Fruit fly (Drosophila melanogaster) whole organism, pupa: ENCODE data around the gene CG6592.

Experiments used
- CG12605 ChIP-seq: fragments of 200-800 bp; sonication (Bioruptor generic); IDR thresholded peaks from 2 replicates; pipeline ENCODE4 v1.3.6; 2022; ENCODE audit warnings: missing biosample characterization, missing genetic modification characterization
- CG32121 ChIP-seq: fragments of 200-800 bp; sonication (Bioruptor generic); IDR thresholded peaks from 2 replicates; pipeline ENCODE4 v1.3.6; 2022; ENCODE audit warnings: missing biosample characterization, missing genetic modification characterization
- CG34367 ChIP-seq: fragments of 200-800 bp; sonication (Bioruptor generic); optimal IDR thresholded peaks from 2 replicates; lab custom pipeline; 2018; ENCODE audit warnings: missing biosample characterization, mild to moderate bottlenecking, missing genetic modification characterization
- Snoo ChIP-seq: fragments of 200-800 bp; sonication (Bioruptor generic); optimal IDR thresholded peaks from 3 replicates; lab custom pipeline; 2017; ENCODE audit warnings: missing biosample characterization, mild to moderate bottlenecking, missing genetic modification characterization, inconsistent platforms
- gl ChIP-seq: fragments of 200-800 bp; sonication (Bioruptor generic); optimal IDR thresholded peaks from 2 replicates; lab custom pipeline; 2018; ENCODE audit warnings: missing biosample characterization, mild to moderate bottlenecking, missing genetic modification characterization

DNA sequence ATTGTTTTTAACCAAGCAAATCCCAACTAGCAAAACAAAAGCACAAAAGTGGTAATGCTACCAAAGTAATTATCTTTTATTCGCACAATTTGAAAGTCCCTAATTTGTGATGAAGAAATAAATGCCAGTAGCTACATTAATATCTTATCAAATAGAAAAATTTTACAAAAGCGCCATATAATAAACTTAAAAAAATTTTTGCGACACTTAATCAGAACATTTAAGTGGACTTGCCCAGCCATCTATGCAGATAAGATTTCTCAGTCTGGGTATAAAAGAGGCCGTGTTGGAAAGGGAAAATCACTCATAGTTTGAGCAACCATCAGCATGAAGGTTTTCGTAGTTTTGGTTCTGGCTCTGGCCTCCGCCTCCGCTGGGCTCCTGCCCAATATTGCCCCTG lies 24.5 kb upstream of the CG6592 start, which contains the start of gene yip7:
- TF ChIP-seq CG34367 (tag; lab: Kevin White, UChicago): no peak
- no peak for TF ChIP-seq CG32121 (GFP tag; lab: Robert Waterston, UW)
- TF ChIP-seq Snoo (tag; lab: Kevin White, UChicago): no peak
- TF ChIP-seq CG12605 (GFP tag; lab: Robert Waterston, UW): no peak
- no peak for TF ChIP-seq gl (tag; lab: Kevin White, UChicago)
